Fruit fly (Drosophila melanogaster) whole organism: ENCODE results near the gene CG9592.

Experiments used
- CG8478 ChIP-seq: fragments of >200 bp; optimal IDR thresholded peaks from 2 replicates; lab custom pipeline; 2018; ENCODE audit warnings: inconsistent platforms
- Dll ChIP-seq: fragments of >200 bp; optimal IDR thresholded peaks from 2 replicates; lab custom pipeline; 2017
- usp ChIP-seq: fragments of >200 bp; optimal IDR thresholded peaks from 2 replicates; lab custom pipeline; 2017; ENCODE audit warnings: missing biosample characterization, missing genetic modification characterization, mixed read lengths

- TF ChIP-seq CG8478 (lab: Kevin White, UChicago) = no peak
- TF ChIP-seq usp (GFP tag; lab: Kevin White, UChicago) = no peak
- no peak for TF ChIP-seq Dll (lab: Kevin White, UChicago)
Observed at dm6 chr3L:14536042-14536684, 18.5 kb downstream of the CG9592 start, which contains the start of the genes bbg and CG43246.
